Fruit fly (Drosophila melanogaster): ENCODE results near the gene w.
A peak's percentile ranks its signal among the peaks of the same experiment; 100 is the strongest.

w gene

dm6 chrX:2788278-2789023 is 7.8 kb downstream of the w start (continued):
- TF ChIP-seq achi (GFP tag; optimal IDR thresholded peaks at IDR 0.05) (no peak), CG11902 (GFP tag; optimal IDR thresholded peaks at IDR 0.05) (peak; percentile 6), CG10631 (GFP tag; optimal IDR thresholded peaks at IDR 0.05) (peak; percentile 45), CG4318 (GFP tag; optimal IDR thresholded peaks at IDR 0.05) (peak; percentile 11), fd85E (GFP tag; optimal IDR thresholded peaks at IDR 0.05) (no peak), fkh (GFP tag; optimal IDR thresholded peaks at IDR 0.05) (no peak), Ets21C (GFP tag; optimal IDR thresholded peaks at IDR 0.05) (peak; percentile 44), Smox (GFP tag; optimal IDR thresholded peaks at IDR 0.05) (peak; percentile 51), Sox102F (GFP tag; optimal IDR thresholded peaks at IDR 0.05) (peak; percentile 27), Hr4 (GFP tag; optimal IDR thresholded peaks at IDR 0.05) (peak; percentile 31), Eip75B (GFP tag; optimal IDR thresholded peaks at IDR 0.05) (peak; percentile 60), CG34406 (GFP tag; optimal IDR thresholded peaks at IDR 0.05) (peak; percentile 44), lz (GFP tag; optimal IDR thresholded peaks at IDR 0.05) (peak; percentile 64), CG8119 (GFP tag; IDR thresholded peaks at IDR 0.05) (no peak), Hr38 (GFP tag; optimal IDR thresholded peaks at IDR 0.05) (no peak), ss (GFP tag; optimal IDR thresholded peaks at IDR 0.05) (peak in 1 of 2 experiments; percentile 30), CG11762 (GFP tag; optimal IDR thresholded peaks at IDR 0.05; ENCODE audit: insufficient read depth) (peak; percentile 28), Sox14 (GFP tag; optimal IDR thresholded peaks at IDR 0.05) (peak; percentile 60), acj6 (GFP tag; optimal IDR thresholded peaks at IDR 0.05) (peak; percentile 54), CG6276 (GFP tag; optimal IDR thresholded peaks at IDR 0.05) (peak; percentile 14), vri (GFP tag; optimal IDR thresholded peaks at IDR 0.05) (no peak)

- TF ChIP-seq CG4318 (GFP tag; optimal IDR thresholded peaks at IDR 0.05) (no peak), OdsH (GFP tag; optimal IDR thresholded peaks at IDR 0.05) (no peak), CG16779 (tag; optimal IDR thresholded peaks at IDR 0.05) (no peak), fd59A (GFP tag; optimal IDR thresholded peaks at IDR 0.05) (no peak), cyc (GFP tag; optimal IDR thresholded peaks at IDR 0.05) (no peak), spab (GFP tag; optimal IDR thresholded peaks at IDR 0.05) (no peak), CG9139 (GFP tag; optimal IDR thresholded peaks at IDR 0.05) (no peak), salr (GFP tag; optimal IDR thresholded peaks at IDR 0.05) (no peak), CG11902 (GFP tag; optimal IDR thresholded peaks at IDR 0.05) (no peak), CG3919 (GFP tag; optimal IDR thresholded peaks at IDR 0.05) (no peak), CG1621 (tag; optimal IDR thresholded peaks at IDR 0.05) (no peak), Eip75B (GFP tag; optimal IDR thresholded peaks at IDR 0.05) (no peak), CG3032 (tag; optimal IDR thresholded peaks at IDR 0.05) (no peak), CG11294 (GFP tag; IDR thresholded peaks at IDR 0.05) (no peak), CG7368 (GFP tag; optimal IDR thresholded peaks at IDR 0.05) (no peak)
Measured at dm6 chrX:2787857-2788256, 8.4 kb downstream of the w start.

dm6 chrX:2787267-2787666 is 9.0 kb downstream of the w start:
- TF ChIP-seq CG32006 (GFP tag; optimal IDR thresholded peaks at IDR 0.05) = peak; percentile 97
- peak; percentile 88 for TF ChIP-seq cyc (GFP tag; optimal IDR thresholded peaks at IDR 0.05)
- peak; percentile 91 for TF ChIP-seq dac (GFP tag; optimal IDR thresholded peaks at IDR 0.05)
- peak; percentile 95 for TF ChIP-seq CG15336 (GFP tag; IDR thresholded peaks at IDR 0.05)
- peak; percentile 95 for TF ChIP-seq Hr4 (GFP tag; optimal IDR thresholded peaks at IDR 0.05)
- TF ChIP-seq CG1621 (tag; optimal IDR thresholded peaks at IDR 0.05) = peak; percentile 91
- TF ChIP-seq Smox (GFP tag; optimal IDR thresholded peaks at IDR 0.05) = peak; percentile 86
- peak; percentile 87 for TF ChIP-seq Blimp-1 (GFP tag; optimal IDR thresholded peaks at IDR 0.05)
- TF ChIP-seq acj6 (GFP tag; optimal IDR thresholded peaks at IDR 0.05) = peak; percentile 92
- TF ChIP-seq net (GFP tag; optimal IDR thresholded peaks at IDR 0.05) = peak; percentile 93
- peak; percentile 60 for TF ChIP-seq vri (GFP tag; optimal IDR thresholded peaks at IDR 0.05)
- TF ChIP-seq Eip75B (GFP tag; optimal IDR thresholded peaks at IDR 0.05) = peak; percentile 94
- TF ChIP-seq CG10631 (GFP tag; optimal IDR thresholded peaks at IDR 0.05) = peak; percentile 92
- peak; percentile 92 for TF ChIP-seq CG8632 (GFP tag; optimal IDR thresholded peaks at IDR 0.05)
- TF ChIP-seq lz (GFP tag; optimal IDR thresholded peaks at IDR 0.05) = peak; percentile 94
- peak; percentile 98 for TF ChIP-seq Eip78C (GFP tag)
- peak; percentile 88 for TF ChIP-seq CG11902 (GFP tag; optimal IDR thresholded peaks at IDR 0.05)
- TF ChIP-seq fd59A (GFP tag; optimal IDR thresholded peaks at IDR 0.05) = peak; percentile 94
- peak; percentile 83 for TF ChIP-seq Gug (GFP tag; IDR thresholded peaks at IDR 0.05)
- peak; percentile 91 for TF ChIP-seq OdsH (GFP tag; optimal IDR thresholded peaks at IDR 0.05)
- TF ChIP-seq ss (GFP tag; optimal IDR thresholded peaks at IDR 0.05) = peak; percentile 92
- peak; percentile 70 for TF ChIP-seq fd85E (GFP tag; optimal IDR thresholded peaks at IDR 0.05)
- TF ChIP-seq CG16779 (tag; optimal IDR thresholded peaks at IDR 0.05) = peak; percentile 92
- peak; percentile 92 for TF ChIP-seq esn (GFP tag; optimal IDR thresholded peaks at IDR 0.05)
- TF ChIP-seq dsx (GFP tag; optimal IDR thresholded peaks at IDR 0.05; ENCODE audit: poor library complexity, severe bottlenecking) = peak; percentile 87
- peak; percentile 87 for TF ChIP-seq eg (GFP tag; IDR thresholded peaks at IDR 0.05)
- TF ChIP-seq Sox102F (GFP tag; optimal IDR thresholded peaks at IDR 0.05) = peak; percentile 88
- TF ChIP-seq CG31627 (GFP tag; optimal IDR thresholded peaks at IDR 0.05) = peak; percentile 87

Measured in whole organism, prepupa.